Fruit fly (Drosophila melanogaster): ENCODE measurements around the gene Mnt.

Gene Mnt

DNA sequence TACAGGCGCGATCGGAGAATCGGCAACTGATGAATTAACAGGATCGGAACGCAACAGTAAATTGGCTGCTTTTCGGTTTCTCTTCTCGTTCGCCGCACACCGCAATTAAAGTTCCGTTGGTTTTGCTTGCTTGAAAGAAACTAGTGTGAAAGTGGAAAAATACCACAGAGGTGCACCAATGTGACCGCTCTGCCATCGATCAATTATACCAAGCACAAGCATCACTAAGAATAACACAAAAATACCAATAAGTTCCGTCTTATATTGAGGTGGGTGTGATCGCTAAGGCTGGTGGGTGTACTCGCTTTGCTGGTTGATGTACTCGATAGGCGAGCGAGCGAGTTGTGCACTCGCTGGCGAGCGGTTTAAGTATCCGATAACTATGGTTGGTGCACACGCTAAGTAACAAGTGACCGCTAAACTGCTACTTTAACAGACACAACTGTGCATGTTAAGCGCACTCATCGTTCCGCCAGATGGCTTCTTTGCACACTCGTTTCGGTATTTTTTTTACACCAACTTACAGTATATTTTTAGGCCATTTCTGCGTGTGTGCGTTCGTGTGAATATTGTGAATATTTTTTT, 48.0 kb downstream of the Mnt start, which contains the start of the genes Rala and Tlk (continued):
- TF ChIP-seq cas (GFP tag; IDR thresholded peaks at IDR 0.05) (no peak), gem (tag; optimal IDR thresholded peaks at IDR 0.05) (no peak), ro (GFP tag; IDR thresholded peaks at IDR 0.05) (no peak), CG2202 (tag; optimal IDR thresholded peaks at IDR 0.05) (peak; percentile 4), ranshi (GFP tag; IDR thresholded peaks at IDR 0.05) (peak; percentile 18; the same call in 1 of the 2 replicates), fd96Cb (tag; optimal IDR thresholded peaks at IDR 0.05) (no peak), MBD-R2 (GFP tag; IDR thresholded peaks at IDR 0.05) (peak; percentile 28; the same call in 1 of the 2 replicates), CG8388 (GFP tag; optimal IDR thresholded peaks at IDR 0.05) (no peak), Nf-YC (tag; optimal IDR thresholded peaks at IDR 0.05) (no peak), HLH54F (GFP tag; optimal IDR thresholded peaks at IDR 0.05) (no peak), CG11398 (GFP tag; optimal IDR thresholded peaks at IDR 0.05) (no peak), Adf1 (GFP tag; IDR thresholded peaks at IDR 0.05) (no peak), CG32772 (GFP tag; IDR thresholded peaks at IDR 0.05) (no peak), CG5953 (GFP tag; IDR thresholded peaks at IDR 0.05) (no peak), CG17359 (tag; optimal IDR thresholded peaks at IDR 0.05) (no peak), en (GFP tag; optimal IDR thresholded peaks at IDR 0.05) (no peak), Sry-β (GFP tag; optimal IDR thresholded peaks at IDR 0.05) (no peak), ftz-f1 (GFP tag; optimal IDR thresholded peaks at IDR 0.05) (peak; percentile 6), Dip2 (GFP tag; IDR thresholded peaks at IDR 0.05) (no peak), Hsf (GFP tag; optimal IDR thresholded peaks at IDR 0.05) (peak; percentile 14), ERR (GFP tag; optimal IDR thresholded peaks at IDR 0.05) (no peak), Nf-YB (GFP tag; optimal IDR thresholded peaks at IDR 0.05) (no peak), Drgx (GFP tag; IDR thresholded peaks at IDR 0.05) (no peak), CG6791 (GFP tag; IDR thresholded peaks at IDR 0.05; ENCODE audit: partially characterized antibody) (peak; percentile 34; the same call in 1 of the 3 replicates), Dad (GFP tag; optimal IDR thresholded peaks at IDR 0.05) (peak; percentile 42), CG1792 (GFP tag; optimal IDR thresholded peaks at IDR 0.05) (no peak), Bteb2 (GFP tag; optimal IDR thresholded peaks at IDR 0.05) (peak; percentile 7), fd64A (GFP tag; optimal IDR thresholded peaks at IDR 0.05) (no peak), CG31441 (GFP tag; IDR thresholded peaks at IDR 0.05) (no peak), CG17829 (tag; optimal IDR thresholded peaks at IDR 0.05) (peak; percentile 46), fu2 (GFP tag; optimal IDR thresholded peaks at IDR 0.05) (no peak), mld (GFP tag; IDR thresholded peaks at IDR 0.05; ENCODE audit: partially characterized antibody) (0 out of 3 replicates have a peak, but pooled peaks have one; percentile 30), gro (GFP tag; optimal IDR thresholded peaks at IDR 0.05) (no peak), Xrp1 (GFP tag; IDR thresholded peaks at IDR 0.05) (0 out of 2 replicates have a peak, but pooled peaks have one; percentile 8), CG17568 (GFP tag; optimal IDR thresholded peaks at IDR 0.05) (no peak), ssp (GFP tag; IDR thresholded peaks at IDR 0.05) (no peak), CG13424 (tag; optimal IDR thresholded peaks at IDR 0.05) (no peak), run (tag; optimal IDR thresholded peaks at IDR 0.05) (peak; percentile 10), CG31388 (GFP tag; optimal IDR thresholded peaks at IDR 0.05) (no peak), CG13296 (GFP tag; optimal IDR thresholded peaks at IDR 0.05) (no peak), dm (GFP tag; optimal IDR thresholded peaks at IDR 0.05) (peak; percentile 0), CG7928 (GFP tag; optimal IDR thresholded peaks at IDR 0.05) (peak; percentile 23), CG34422 (GFP tag; IDR thresholded peaks at IDR 0.05) (0 out of 3 replicates have a peak, but pooled peaks have one; percentile 17), tup (GFP tag; optimal IDR thresholded peaks at IDR 0.05) (no peak), sim (GFP tag; IDR thresholded peaks at IDR 0.05) (no peak), prd (optimal IDR thresholded peaks at IDR 0.05) (no peak), prd (GFP tag; IDR thresholded peaks at IDR 0.05) (no peak), Pdp1 (GFP tag; optimal IDR thresholded peaks at IDR 0.05) (peak in 1 of 2 experiments; percentile 64), CG11456 (GFP tag; IDR thresholded peaks at IDR 0.05) (0 out of 3 replicates have a peak, but pooled peaks have one; percentile 41), CG16813 (GFP tag; IDR thresholded peaks at IDR 0.05; ENCODE audit: partially characterized antibody) (peak; percentile 55), CG6689 (GFP tag; IDR thresholded peaks at IDR 0.05) (no peak)
